Worm (Caenorhabditis elegans) whole organism, L3 larva: ENCODE measurements around the gene rpt-3.

Experiments
- R02D3.7 ChIP-seq: fragments of 150-350 bp; optimal IDR thresholded peaks from 2 replicates; lab custom pipeline; 2014; ENCODE audit warnings: missing biosample characterization, missing genetic modification characterization
- aly-2 ChIP-seq: fragments of 150-350 bp; optimal IDR thresholded peaks from 2 replicates; lab custom pipeline; 2014; ENCODE audit warnings: missing biosample characterization, missing genetic modification characterization
- ama-1 ChIP-seq: fragments of 150-350 bp; optimal IDR thresholded peaks from 2 replicates; lab custom pipeline; 2018
- ceh-28 ChIP-seq: fragments of 150-350 bp; optimal IDR thresholded peaks from 2 replicates; lab custom pipeline; 2014; ENCODE audit warnings: missing biosample characterization, missing genetic modification reagents, missing genetic modification characterization
- ceh-82 ChIP-seq: fragments of 150-350 bp; optimal IDR thresholded peaks from 2 replicates; lab custom pipeline; 2014; ENCODE audit warnings: missing biosample characterization, missing genetic modification characterization
- ceh-9 ChIP-seq: sonication (generic microtip); optimal IDR thresholded peaks from 2 replicates; lab custom pipeline; 2018; ENCODE audit warnings: missing biosample characterization, missing genetic modification characterization
- daf-12 ChIP-seq: fragments of 150-350 bp; optimal IDR thresholded peaks from 2 replicates; lab custom pipeline; 2014; ENCODE audit warnings: missing biosample characterization, missing genetic modification reagents, missing genetic modification characterization
- egl-27 ChIP-seq: sonication (generic microtip); optimal IDR thresholded peaks from 4 replicates; lab custom pipeline; 2017; ENCODE audit warnings: missing biosample characterization, missing genetic modification reagents, missing genetic modification characterization
- egl-5 ChIP-seq: fragments of 150-350 bp; optimal IDR thresholded peaks from 2 replicates; lab custom pipeline; 2017; ENCODE audit warnings: missing biosample characterization, missing genetic modification reagents, missing genetic modification characterization, inconsistent platforms
- elt-2 ChIP-seq: sonication (generic microtip); optimal IDR thresholded peaks from 2 replicates; lab custom pipeline; 2016; ENCODE audit warnings: missing genetic modification reagents, mild to moderate bottlenecking, missing genetic modification characterization, missing compliant biosample characterization
- elt-3 ChIP-seq, 3 experiments: fragments of 150-350 bp in 1 of 3; sonication (generic microtip) in 2 of 3; optimal IDR thresholded peaks; 2 replicates in 2 of 3; 4 replicates in 1 of 3; lab custom pipeline; 2014 to 2017; ENCODE audit warnings: missing biosample characterization in 3 of 3, missing genetic modification characterization in 3 of 3
- eor-1 ChIP-seq, 2 experiments: fragments of 150-350 bp; optimal IDR thresholded peaks; 2 replicates each; lab custom pipeline; 2014 to 2018; ENCODE audit warnings: missing biosample characterization in 2 of 2, missing genetic modification characterization in 2 of 2
- fkh-2 ChIP-seq: fragments of 150-350 bp; optimal IDR thresholded peaks from 2 replicates; lab custom pipeline; 2014; ENCODE audit warnings: missing biosample characterization, missing genetic modification reagents, missing genetic modification characterization
- hmg-11 ChIP-seq: sonication (generic microtip); optimal IDR thresholded peaks from 2 replicates; lab custom pipeline; 2016; ENCODE audit warnings: missing genetic modification characterization, missing compliant biosample characterization
- jun-1 ChIP-seq: fragments of 150-350 bp; optimal IDR thresholded peaks from 2 replicates; lab custom pipeline; 2014; ENCODE audit warnings: missing biosample characterization, missing genetic modification reagents, missing genetic modification characterization
- lin-15B ChIP-seq: fragments of 150-350 bp; optimal IDR thresholded peaks from 2 replicates; lab custom pipeline; 2014; ENCODE audit warnings: missing biosample characterization, missing genetic modification characterization
- lin-39 ChIP-seq: fragments of 150-350 bp; optimal IDR thresholded peaks from 2 replicates; lab custom pipeline; 2018; ENCODE audit warnings: missing biosample characterization, missing genetic modification reagents, missing genetic modification characterization
- lsy-12 ChIP-seq: sonication (generic microtip); optimal IDR thresholded peaks from 2 replicates; lab custom pipeline; 2016; ENCODE audit warnings: mild to moderate bottlenecking, missing genetic modification characterization, missing compliant biosample characterization
- mdl-1 ChIP-seq: fragments of 150-350 bp; optimal IDR thresholded peaks from 2 replicates; lab custom pipeline; 2014; ENCODE audit warnings: missing biosample characterization, missing genetic modification characterization
- mml-1 ChIP-seq: fragments of 150-350 bp; sonication (generic microtip); optimal IDR thresholded peaks from 3 replicates; lab custom pipeline; 2014; ENCODE audit warnings: missing biosample characterization, missing genetic modification characterization
- nfya-1 ChIP-seq: sonication (generic microtip); optimal IDR thresholded peaks from 2 replicates; lab custom pipeline; 2017; ENCODE audit warnings: missing genetic modification characterization, mild to moderate bottlenecking, missing compliant biosample characterization, antibody characterized with exemption, moderate library complexity; ENCODE audit not compliant: insufficient read depth
- nhr-11 ChIP-seq: fragments of 150-350 bp; optimal IDR thresholded peaks from 2 replicates; lab custom pipeline; 2014; ENCODE audit warnings: missing biosample characterization, missing genetic modification characterization
- nhr-12 ChIP-seq: fragments of 150-350 bp; optimal IDR thresholded peaks from 2 replicates; lab custom pipeline; 2014; ENCODE audit warnings: missing biosample characterization, missing genetic modification characterization
- nhr-23 ChIP-seq: fragments of 150-350 bp; optimal IDR thresholded peaks from 2 replicates; lab custom pipeline; 2014; ENCODE audit warnings: missing biosample characterization, missing genetic modification reagents, missing genetic modification characterization
- nhr-237 ChIP-seq: fragments of 150-350 bp; optimal IDR thresholded peaks from 2 replicates; lab custom pipeline; 2014; ENCODE audit warnings: missing biosample characterization, missing genetic modification characterization
- nhr-25 ChIP-seq: sonication (generic microtip); optimal IDR thresholded peaks from 2 replicates; lab custom pipeline; 2017; ENCODE audit warnings: missing biosample characterization, missing genetic modification characterization
- nhr-43 ChIP-seq: sonication (generic microtip); optimal IDR thresholded peaks from 2 replicates; lab custom pipeline; 2016; ENCODE audit warnings: mild to moderate bottlenecking, missing genetic modification characterization, missing compliant biosample characterization; ENCODE audit not compliant: poor library complexity, severe bottlenecking
- nhr-77 ChIP-seq: fragments of 150-350 bp; optimal IDR thresholded peaks from 2 replicates; lab custom pipeline; 2014; ENCODE audit warnings: missing biosample characterization, missing genetic modification characterization
- pha-4 ChIP-seq: fragments of 150-350 bp; optimal IDR thresholded peaks from 2 replicates; lab custom pipeline; 2014; ENCODE audit warnings: missing biosample characterization, missing genetic modification reagents, missing genetic modification characterization
- pqm-1 ChIP-seq: fragments of 150-350 bp; optimal IDR thresholded peaks from 2 replicates; lab custom pipeline; 2017; ENCODE audit warnings: missing biosample characterization, missing genetic modification characterization, inconsistent platforms
- skn-1 ChIP-seq: fragments of 150-350 bp; optimal IDR thresholded peaks from 2 replicates; lab custom pipeline; 2014; ENCODE audit warnings: missing biosample characterization, missing genetic modification characterization
- snpc-4 ChIP-seq: fragments of 150-350 bp; optimal IDR thresholded peaks from 2 replicates; lab custom pipeline; 2014; ENCODE audit warnings: missing biosample characterization, missing genetic modification characterization
- tbx-2 ChIP-seq: sonication (generic microtip); optimal IDR thresholded peaks from 2 replicates; lab custom pipeline; 2016; ENCODE audit warnings: mild to moderate bottlenecking, missing genetic modification characterization, missing compliant biosample characterization
- unc-39 ChIP-seq: sonication (generic microtip); optimal IDR thresholded peaks from 4 replicates; lab custom pipeline; 2017; ENCODE audit warnings: missing biosample characterization, missing genetic modification characterization
- zag-1 ChIP-seq: fragments of 150-350 bp; optimal IDR thresholded peaks from 2 replicates; lab custom pipeline; 2014; ENCODE audit warnings: missing biosample characterization, missing genetic modification characterization
- ztf-11 ChIP-seq: fragments of 150-350 bp; optimal IDR thresholded peaks from 2 replicates; lab custom pipeline; 2014; ENCODE audit warnings: missing biosample characterization, missing genetic modification characterization

Gene rpt-3

ce11 chrIII:6450596-6450995 lies 39.0 kb upstream of the rpt-3 start, which contains the start of gene T26A5.6:
T26A5.6 (minus strand) TSS chrIII:6450696.
- TF ChIP-seq snpc-4 (tag; lab: Kevin White, UChicago) (no peak), elt-2 (tag; lab: Kevin White, UChicago) (no peak), aly-2 (tag; lab: Kevin White, UChicago) (no peak), mdl-1 (tag; lab: Kevin White, UChicago) (no peak), elt-3 (tag; optimal IDR thresholded peaks at IDR 0.05; lab: Kevin White, UChicago) (no peak), ceh-28 (tag; lab: Kevin White, UChicago) (no peak), skn-1 (tag; lab: Kevin White, UChicago) (no peak), jun-1 (no peak), egl-5 (tag; lab: Kevin White, UChicago) (no peak), nhr-237 (tag; lab: Kevin White, UChicago) (no peak)

DNA sequence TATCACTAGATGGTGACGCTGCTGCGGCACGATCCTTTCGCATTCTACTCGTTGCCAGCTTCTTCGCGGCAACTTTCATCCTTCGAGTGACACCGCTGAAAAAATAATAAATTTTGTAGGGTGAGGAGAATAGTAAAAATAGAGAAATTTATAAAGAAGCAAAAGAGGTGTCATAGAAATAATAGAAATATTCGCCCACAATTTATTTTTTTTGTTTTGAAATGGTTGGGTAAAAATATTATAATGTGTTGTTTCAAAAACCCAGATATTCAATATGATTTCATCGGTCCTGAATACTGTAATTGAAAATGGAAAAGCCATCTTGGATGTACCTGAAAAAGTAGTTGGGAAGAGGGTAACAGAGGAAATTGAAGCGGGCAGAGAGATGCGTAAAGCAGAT lies 37.3 kb upstream of the rpt-3 start, which contains the start of gene set-1:
Gene set-1, minus strand, starts transcription at position 101 of the 400 bp plus-strand sequence.
- no peak for TF ChIP-seq fkh-2 (tag; lab: Kevin White, UChicago)
- TF ChIP-seq pqm-1 (tag; lab: Kevin White, UChicago) = no peak
- TF ChIP-seq, all 47 proteins: peak for 0

DNA sequence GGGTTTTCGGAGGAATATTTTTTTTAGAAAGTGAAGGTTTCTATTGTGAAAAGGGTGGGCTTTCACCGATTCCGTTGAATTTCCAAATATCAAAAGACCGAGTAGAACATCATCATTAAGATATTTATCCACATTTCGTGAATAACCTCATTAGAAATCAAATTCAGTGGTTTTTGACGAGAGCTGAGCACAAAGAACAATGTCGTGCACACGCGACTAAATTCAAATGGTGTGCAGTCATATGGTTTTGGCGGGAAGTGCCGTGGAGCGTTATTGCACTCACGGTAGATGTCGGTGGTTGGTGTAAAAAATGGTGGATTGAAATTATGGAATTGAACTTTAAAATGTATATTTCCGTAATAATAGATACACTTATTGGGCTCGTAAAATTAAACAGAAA lies 36.9 kb upstream of the rpt-3 start:
- TF ChIP-seq ama-1 (lab: Kevin White, UChicago) (peak; percentile 8), nhr-77 (tag; lab: Kevin White, UChicago) (no peak), nfya-1 (tag; lab: Kevin White, UChicago) (peak; percentile 39), ceh-28 (tag; lab: Kevin White, UChicago) (no peak), pha-4 (peak; percentile 37), unc-39 (tag; lab: Kevin White, UChicago) (no peak)
- TF ChIP-seq, all 47 proteins: peak for 3

DNA sequence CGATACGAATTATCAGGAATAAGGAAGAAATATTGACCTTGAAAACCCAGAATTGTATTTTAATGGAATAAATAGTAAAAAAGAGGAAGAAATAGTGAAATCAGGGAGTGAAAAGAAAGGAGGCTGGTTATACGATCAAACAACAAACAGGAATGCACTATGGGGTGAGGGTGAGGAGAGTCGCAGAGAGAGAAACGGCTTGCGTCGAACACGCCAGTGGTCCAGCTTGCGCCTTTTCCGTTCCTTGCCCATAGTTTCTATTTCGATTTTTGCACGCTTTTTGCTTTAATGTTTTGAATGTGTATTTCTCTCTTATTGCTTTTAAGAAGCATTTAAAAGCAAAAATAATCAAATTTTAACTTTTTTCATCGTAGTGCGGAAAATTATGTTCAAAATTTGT lies 35.9 kb upstream of the rpt-3 start:
- no peak for TF ChIP-seq zag-1 (tag; lab: Kevin White, UChicago)
- peak; percentile 60 for TF ChIP-seq egl-27 (tag; lab: Kevin White, UChicago)
- TF ChIP-seq nhr-43 (tag; lab: Kevin White, UChicago) = peak; percentile 73
- TF ChIP-seq mdl-1 (tag; lab: Kevin White, UChicago) = peak; percentile 0
- TF ChIP-seq nhr-12 = no peak
- TF ChIP-seq ceh-9 (tag; lab: Kevin White, UChicago) = no peak
- TF ChIP-seq nhr-25 (tag; lab: Kevin White, UChicago) = peak; percentile 87
- peak; percentile 69 for TF ChIP-seq lsy-12
- peak; percentile 27 for TF ChIP-seq ceh-28 (tag; lab: Kevin White, UChicago)
- peak; percentile 90 for TF ChIP-seq nhr-23 (tag; lab: Kevin White, UChicago)
- no peak for TF ChIP-seq ztf-11 (tag; lab: Kevin White, UChicago)
- no peak for TF ChIP-seq daf-12 (tag; lab: Kevin White, UChicago)
- peak; percentile 84 for TF ChIP-seq lin-15B (tag; lab: Kevin White, UChicago)
- TF ChIP-seq hmg-11 (tag; lab: Kevin White, UChicago) = peak; percentile 94
- TF ChIP-seq elt-2 (tag; lab: Kevin White, UChicago) = peak; percentile 61
- TF ChIP-seq nhr-237 (tag; lab: Kevin White, UChicago) = no peak
- no peak for TF ChIP-seq elt-3 (tag; optimal IDR thresholded peaks at IDR 0.05; lab: Kevin White, UChicago)
- peak; percentile 58 for TF ChIP-seq lin-39 (tag; lab: Kevin White, UChicago)
- peak; percentile 8 for TF ChIP-seq egl-5 (tag; lab: Kevin White, UChicago)
- TF ChIP-seq ceh-82 (tag; lab: Kevin White, UChicago) = peak; percentile 0
- peak; percentile 81 for TF ChIP-seq nfya-1 (tag; lab: Kevin White, UChicago)
- TF ChIP-seq mml-1 (tag; lab: Kevin White, UChicago) = no peak
- TF ChIP-seq pha-4 = peak; percentile 84
- no peak for TF ChIP-seq eor-1 (tag; optimal IDR thresholded peaks at IDR 0.05; lab: Kevin White, UChicago)
- TF ChIP-seq nhr-11 (tag; lab: Kevin White, UChicago) = peak; percentile 29
- peak; percentile 32 for TF ChIP-seq ama-1 (lab: Kevin White, UChicago)
- TF ChIP-seq tbx-2 (tag; lab: Kevin White, UChicago) = peak; percentile 20
- peak; percentile 63 for TF ChIP-seq jun-1
- no peak for TF ChIP-seq fkh-2 (tag; lab: Kevin White, UChicago)
- peak; percentile 82 for TF ChIP-seq pqm-1 (tag; lab: Kevin White, UChicago)
- peak; percentile 88 for TF ChIP-seq snpc-4 (tag; lab: Kevin White, UChicago)
- TF ChIP-seq R02D3.7 (tag; lab: Kevin White, UChicago) = peak; percentile 64
